Fruit fly (Drosophila melanogaster) whole organism, embryonic: ENCODE measurements around the gene CG6567.

Experiments
- Asciz ChIP-seq: fragments of 200-800 bp; sonication (Bioruptor generic); optimal IDR thresholded peaks from 2 replicates; lab custom pipeline; 2017; ENCODE audit warnings: missing biosample characterization, mild to moderate bottlenecking, missing genetic modification characterization, missing genetic modification reagents
- Atf6 ChIP-seq: fragments of 200-800 bp; sonication (Bioruptor generic); IDR thresholded peaks from 2 replicates; pipeline ENCODE4 v1.3.6; 2022; ENCODE audit warnings: missing biosample characterization, missing genetic modification characterization
- CG10366 ChIP-seq: fragments of 200-800 bp; sonication (Bioruptor generic); IDR thresholded peaks from 2 replicates; pipeline ENCODE4 v1.3.6; 2022; ENCODE audit warnings: missing biosample characterization, missing genetic modification characterization
- CG18262 ChIP-seq: fragments of 200-800 bp; optimal IDR thresholded peaks from 3 replicates; lab custom pipeline; 2019; ENCODE audit warnings: missing biosample characterization, mild to moderate bottlenecking, missing genetic modification characterization, moderate library complexity
- CG18619 ChIP-seq: fragments of 200-800 bp; sonication (Bioruptor generic); optimal IDR thresholded peaks from 3 replicates; lab custom pipeline; 2017; ENCODE audit warnings: missing biosample characterization, mild to moderate bottlenecking, missing genetic modification characterization
- CG2129 ChIP-seq: fragments of 200-800 bp; sonication (Bioruptor generic); IDR thresholded peaks from 2 replicates; pipeline ENCODE4 v1.3.6; 2022; ENCODE audit warnings: missing biosample characterization, missing genetic modification characterization; ENCODE audit not compliant: partially characterized antibody
- CG32772 ChIP-seq: fragments of 200-800 bp; sonication (Bioruptor generic); IDR thresholded peaks from 2 replicates; pipeline ENCODE4 v1.3.6; 2022; ENCODE audit warnings: missing biosample characterization, missing genetic modification characterization
- CG33213 ChIP-seq: fragments of 200-800 bp; sonication (Bioruptor generic); optimal IDR thresholded peaks from 3 replicates; lab custom pipeline; 2016; ENCODE audit warnings: missing biosample characterization, missing genetic modification characterization
- CG33557 ChIP-seq: fragments of 200-800 bp; sonication (Bioruptor generic); optimal IDR thresholded peaks from 2 replicates; lab custom pipeline; 2019; ENCODE audit warnings: missing biosample characterization, mild to moderate bottlenecking, missing genetic modification characterization, moderate library complexity
- CG5245 ChIP-seq: fragments of 200-800 bp; sonication (Bioruptor generic); optimal IDR thresholded peaks from 3 replicates; lab custom pipeline; 2016; ENCODE audit warnings: missing biosample characterization, missing genetic modification characterization
- CG6765 ChIP-seq: fragments of 200-800 bp; sonication (Bioruptor generic); optimal IDR thresholded peaks from 3 replicates; lab custom pipeline; 2017; ENCODE audit warnings: missing biosample characterization, mild to moderate bottlenecking, missing genetic modification characterization
- CG8290 ChIP-seq, 3 experiments: fragments of 200-800 bp; sonication (Bioruptor generic); optimal IDR thresholded peaks; 2 replicates each; lab custom pipeline; 2016 to 2019; ENCODE audit warnings: missing biosample characterization in 3 of 3, missing genetic modification characterization in 3 of 3, mild to moderate bottlenecking in 2 of 3, moderate library complexity in 1 of 3
- CG8388 ChIP-seq: fragments of 200-800 bp; sonication (Bioruptor generic); optimal IDR thresholded peaks from 2 replicates; lab custom pipeline; 2019; ENCODE audit warnings: missing biosample characterization, mild to moderate bottlenecking, missing genetic modification characterization, moderate library complexity
- D19A ChIP-seq: fragments of 200-800 bp; optimal IDR thresholded peaks from 3 replicates; lab custom pipeline; 2019; ENCODE audit warnings: missing biosample characterization, mild to moderate bottlenecking, missing genetic modification characterization, moderate library complexity
- Ets65A ChIP-seq: fragments of 200-800 bp; sonication (Bioruptor generic); peaks from one replicate; lab custom pipeline; 2016; ENCODE audit warnings: missing biosample characterization, missing genetic modification characterization
- GATAe ChIP-seq: fragments of 200-800 bp; sonication (Bioruptor generic); conservative IDR thresholded peaks from 2 replicates; pipeline ENCODE4 v1.3.6; 2022; ENCODE audit warnings: missing biosample characterization, missing genetic modification characterization
- HHEX ChIP-seq: fragments of 200-800 bp; sonication (Bioruptor generic); optimal IDR thresholded peaks from 3 replicates; lab custom pipeline; 2017; ENCODE audit warnings: missing biosample characterization, mild to moderate bottlenecking, missing genetic modification characterization, missing genetic modification reagents
- HLH3B ChIP-seq: fragments of 200-800 bp; sonication (Bioruptor generic); IDR thresholded peaks from 2 replicates; pipeline ENCODE4 v1.3.6; 2022; ENCODE audit warnings: missing biosample characterization, missing genetic modification characterization
- HLHmδ ChIP-seq: fragments of 200-800 bp; sonication (Bioruptor generic); optimal IDR thresholded peaks from 2 replicates; lab custom pipeline; 2018; ENCODE audit warnings: missing biosample characterization, mild to moderate bottlenecking, missing genetic modification characterization, moderate library complexity
- MBD-R2 ChIP-seq: fragments of 200-800 bp; sonication (Bioruptor generic); IDR thresholded peaks from 2 replicates; pipeline ENCODE4 v1.3.6; 2022; ENCODE audit warnings: missing biosample characterization, missing genetic modification characterization
- Max ChIP-seq: fragments of 200-800 bp; sonication (Bioruptor generic); optimal IDR thresholded peaks from 2 replicates; lab custom pipeline; 2016; ENCODE audit warnings: missing biosample characterization, mild to moderate bottlenecking, missing genetic modification characterization
- Nf-YB ChIP-seq: fragments of 200-800 bp; sonication (Bioruptor generic); optimal IDR thresholded peaks from 3 replicates; lab custom pipeline; 2019; ENCODE audit warnings: missing biosample characterization, mild to moderate bottlenecking, missing genetic modification characterization, moderate library complexity
- Pdp1 ChIP-seq, 2 experiments: fragments of 200-800 bp; sonication (Bioruptor generic); optimal IDR thresholded peaks; 3 replicates each; lab custom pipeline; 2016; ENCODE audit warnings: missing biosample characterization in 2 of 2, missing genetic modification characterization in 2 of 2, mild to moderate bottlenecking in 1 of 2, moderate library complexity in 1 of 2
- Scr ChIP-seq: fragments of 200-800 bp; sonication (Bioruptor generic); IDR thresholded peaks from 2 replicates; pipeline ENCODE4 v1.3.6; 2022; ENCODE audit warnings: missing biosample characterization, missing genetic modification characterization; ENCODE audit not compliant: partially characterized antibody
- Sin3A ChIP-seq: fragments of >200 bp; optimal IDR thresholded peaks from 2 replicates; lab custom pipeline; 2018
- Spps ChIP-seq: fragments of 200-800 bp; sonication (Bioruptor generic); optimal IDR thresholded peaks from 2 replicates; lab custom pipeline; 2018; ENCODE audit warnings: missing biosample characterization, mild to moderate bottlenecking, missing genetic modification characterization
- Sry-δ ChIP-seq: fragments of 200-800 bp; sonication (Bioruptor generic); optimal IDR thresholded peaks from 2 replicates; lab custom pipeline; 2016; ENCODE audit warnings: missing biosample characterization, missing genetic modification characterization
- Ssrp ChIP-seq: fragments of 200-800 bp; sonication (Bioruptor generic); optimal IDR thresholded peaks from 2 replicates; lab custom pipeline; 2018; ENCODE audit warnings: missing biosample characterization, mild to moderate bottlenecking, missing genetic modification characterization, moderate library complexity
- bcd ChIP-seq: fragments of 200-800 bp; sonication (Bioruptor generic); optimal IDR thresholded peaks from 2 replicates; lab custom pipeline; 2017; ENCODE audit warnings: missing biosample characterization, mild to moderate bottlenecking, missing genetic modification characterization
- cato ChIP-seq: fragments of 200-800 bp; sonication (Bioruptor generic); optimal IDR thresholded peaks from 2 replicates; lab custom pipeline; 2016; ENCODE audit warnings: missing biosample characterization, missing genetic modification characterization, borderline replicate concordance
- caup ChIP-seq: fragments of 200-800 bp; sonication (Bioruptor generic); optimal IDR thresholded peaks from 3 replicates; lab custom pipeline; 2017; ENCODE audit warnings: missing biosample characterization, mild to moderate bottlenecking, missing genetic modification characterization, moderate library complexity; ENCODE audit not compliant: severe bottlenecking
- crol ChIP-seq: fragments of 200-800 bp; sonication (Bioruptor generic); IDR thresholded peaks from 2 replicates; pipeline ENCODE4 v1.3.6; 2022; ENCODE audit warnings: missing biosample characterization, missing genetic modification characterization
- dmrt99B ChIP-seq: fragments of 200-800 bp; sonication (Bioruptor generic); optimal IDR thresholded peaks from 2 replicates; lab custom pipeline; 2018; ENCODE audit warnings: missing biosample characterization, mild to moderate bottlenecking, missing genetic modification characterization, moderate library complexity
- ewg ChIP-seq: fragments of 200-800 bp; sonication (Bioruptor generic); optimal IDR thresholded peaks from 3 replicates; lab custom pipeline; 2017; ENCODE audit warnings: mild to moderate bottlenecking, missing biosample characterization, missing genetic modification reagents, missing genetic modification characterization
- grau ChIP-seq: fragments of 200-800 bp; optimal IDR thresholded peaks from 3 replicates; lab custom pipeline; 2019; ENCODE audit warnings: missing biosample characterization, mild to moderate bottlenecking, missing genetic modification characterization, moderate library complexity
- hkb ChIP-seq, 2 experiments: fragments of 200-800 bp in 1 of 2; fragments of >200 bp in 1 of 2; sonication (Bioruptor generic) in 1 of 2; IDR thresholded peaks in 1 of 2; optimal IDR thresholded peaks in 1 of 2; 2 replicates each; pipeline versions ENCODE4 v1.3.6 to Lab custom; 2017 to 2022; ENCODE audit warnings: missing biosample characterization in 1 of 2, missing genetic modification characterization in 1 of 2
- ind ChIP-seq: fragments of 200-800 bp; sonication (Bioruptor generic); optimal IDR thresholded peaks from 3 replicates; lab custom pipeline; 2016; ENCODE audit warnings: missing biosample characterization, missing genetic modification characterization
- kni ChIP-seq: fragments of 200-800 bp; sonication (Bioruptor generic); optimal IDR thresholded peaks from 3 replicates; lab custom pipeline; 2017; ENCODE audit warnings: mild to moderate bottlenecking, missing biosample characterization, missing genetic modification reagents, missing genetic modification characterization
- nau ChIP-seq: fragments of 200-800 bp; sonication (Bioruptor generic); optimal IDR thresholded peaks from 3 replicates; lab custom pipeline; 2017; ENCODE audit warnings: missing biosample characterization, mild to moderate bottlenecking, missing genetic modification characterization, missing genetic modification reagents
- nom ChIP-seq: fragments of 200-800 bp; sonication (Bioruptor generic); optimal IDR thresholded peaks from 2 replicates; lab custom pipeline; 2017; ENCODE audit warnings: missing biosample characterization, missing genetic modification characterization, mild to moderate bottlenecking, moderate library complexity, missing genetic modification reagents
- prd ChIP-seq, 3 experiments: fragments of >200 bp in 2 of 3; fragments of 200-800 bp in 1 of 3; sonication (Bioruptor generic) in 1 of 3; optimal IDR thresholded peaks in 2 of 3; IDR thresholded peaks in 1 of 3; 2 replicates in 2 of 3; 3 replicates in 1 of 3; pipeline versions ENCODE4 v1.3.6 to Lab custom; 2017 to 2022; ENCODE audit warnings: missing biosample characterization in 1 of 3, missing genetic modification characterization in 1 of 3
- run ChIP-seq: fragments of 200-800 bp; sonication (Bioruptor generic); optimal IDR thresholded peaks from 3 replicates; lab custom pipeline; 2018; ENCODE audit warnings: missing biosample characterization, mild to moderate bottlenecking, missing genetic modification characterization
- scrt ChIP-seq: fragments of 200-800 bp; sonication (Bioruptor generic); optimal IDR thresholded peaks from 2 replicates; lab custom pipeline; 2018; ENCODE audit warnings: missing biosample characterization, mild to moderate bottlenecking, missing genetic modification characterization, moderate library complexity
- tap ChIP-seq: fragments of 200-800 bp; optimal IDR thresholded peaks from 3 replicates; lab custom pipeline; 2019; ENCODE audit warnings: missing biosample characterization, mild to moderate bottlenecking, missing genetic modification characterization, moderate library complexity
- unpg ChIP-seq: fragments of 200-800 bp; sonication (Bioruptor generic); optimal IDR thresholded peaks from 3 replicates; lab custom pipeline; 2018; ENCODE audit warnings: missing biosample characterization, mild to moderate bottlenecking, missing genetic modification characterization, moderate library complexity
- vnd ChIP-seq: fragments of 200-800 bp; sonication (Bioruptor generic); IDR thresholded peaks from 3 replicates; pipeline ENCODE4 v1.3.6; 2022; ENCODE audit warnings: missing biosample characterization, missing genetic modification characterization; ENCODE audit not compliant: partially characterized antibody

CG6567 gene

dm6 chr3R:10872148-10872783 is 18.0 kb upstream of the CG6567 start, which contains the start of gene Fdh (continued):
- TF ChIP-seq CG10366 (GFP tag; lab: Robert Waterston, UW) (peak; percentile 39), nom (peak; percentile 51), hkb (optimal IDR thresholded peaks at IDR 0.05; lab: Kevin White, UChicago) (peak; percentile 16), hkb (GFP tag; IDR thresholded peaks at IDR 0.05; lab: Robert Waterston, UW) (peak; percentile 27; the same call in 1 of the 2 replicates), nau (GFP tag; lab: Kevin White, UChicago) (peak; percentile 49), Scr (GFP tag; lab: Robert Waterston, UW) (no peak), grau (tag; lab: Kevin White, UChicago) (peak; percentile 66), Atf6 (GFP tag; lab: Robert Waterston, UW) (peak; percentile 45; the same call in 1 of the 2 replicates), bcd (GFP tag; lab: Kevin White, UChicago) (peak; percentile 50), Asciz (GFP tag; lab: Kevin White, UChicago) (peak; percentile 64), ind (GFP tag; lab: Kevin White, UChicago) (peak; percentile 35), D19A (tag; lab: Kevin White, UChicago) (peak; percentile 36), scrt (GFP tag; lab: Kevin White, UChicago) (peak; percentile 14), cato (GFP tag; lab: Kevin White, UChicago) (peak; percentile 35), CG8290 (GFP tag; optimal IDR thresholded peaks at IDR 0.05; lab: Kevin White, UChicago) (peak; percentile 89), CG8290 (tag; optimal IDR thresholded peaks at IDR 0.05; lab: Kevin White, UChicago) (peak; percentile 47 to 81), CG6765 (GFP tag; lab: Kevin White, UChicago) (peak; percentile 22), tap (tag; lab: Kevin White, UChicago) (peak; percentile 57), CG33213 (peak; percentile 60), Nf-YB (GFP tag; lab: Kevin White, UChicago) (peak; percentile 50), run (tag; lab: Kevin White, UChicago) (peak; percentile 4), Pdp1 (GFP tag; optimal IDR thresholded peaks at IDR 0.05; lab: Kevin White, UChicago) (peak in 1 of 2 experiments; percentile 16), CG18619 (GFP tag; lab: Kevin White, UChicago) (peak; percentile 60), CG2129 (GFP tag; lab: Robert Waterston, UW) (no peak), MBD-R2 (GFP tag; lab: Robert Waterston, UW) (peak; percentile 22; the same call in 1 of the 2 replicates), caup (GFP tag; lab: Kevin White, UChicago) (peak; percentile 24), Ets65A (GFP tag; lab: Kevin White, UChicago) (peak; percentile 79), dmrt99B (tag; lab: Kevin White, UChicago) (peak; percentile 58), crol (GFP tag; lab: Robert Waterston, UW) (peak; percentile 35; the same call in 1 of the 2 replicates), Spps (tag; lab: Kevin White, UChicago) (peak; percentile 69), CG33557 (GFP tag; lab: Kevin White, UChicago) (peak; percentile 76), Max (GFP tag; lab: Kevin White, UChicago) (peak; percentile 45), vnd (GFP tag; lab: Robert Waterston, UW) (no peak), HLH3B (GFP tag; lab: Robert Waterston, UW) (peak; percentile 37; the same call in 1 of the 2 replicates), CG18262 (peak; percentile 74), kni (GFP tag; lab: Kevin White, UChicago) (peak; percentile 51), HHEX (peak; percentile 66), CG32772 (GFP tag; lab: Robert Waterston, UW) (no peak), CG5245 (peak; percentile 31), prd (optimal IDR thresholded peaks at IDR 0.05; lab: Kevin White, UChicago) (no peak), prd (GFP tag; IDR thresholded peaks at IDR 0.05; lab: Robert Waterston, UW) (0 out of 3 replicates have a peak, but pooled peaks have one; percentile 16), HLHmδ (GFP tag; lab: Kevin White, UChicago) (peak; percentile 61), CG8388 (GFP tag; lab: Kevin White, UChicago) (peak; percentile 61), GATAe (GFP tag; lab: Robert Waterston, UW) (no peak), Sin3A (lab: Kevin White, UChicago) (peak; percentile 70), Sry-δ (peak; percentile 9), ewg (peak; percentile 96), Ssrp (tag; lab: Kevin White, UChicago) (peak; percentile 47), unpg (GFP tag; lab: Kevin White, UChicago) (peak; percentile 54)
